Fruit fly (Drosophila melanogaster) whole organism, embryonic: ENCODE results near the gene CG7650.

Source experiments
- Ada2b ChIP-seq: fragments of 200-800 bp; sonication (Bioruptor generic); IDR thresholded peaks from 2 replicates; pipeline ENCODE4 v1.3.6; 2022; ENCODE audit warnings: missing biosample characterization, missing genetic modification characterization
- Awh ChIP-seq: fragments of 200-800 bp; sonication (Bioruptor generic); IDR thresholded peaks from 2 replicates; pipeline ENCODE4, ENCODE4 v1.3.6; 2022; ENCODE audit warnings: missing biosample characterization, missing genetic modification characterization
- CG13424 ChIP-seq: fragments of 200-800 bp; sonication (Bioruptor generic); optimal IDR thresholded peaks from 2 replicates; lab custom pipeline; 2019; ENCODE audit warnings: missing biosample characterization, mild to moderate bottlenecking, missing genetic modification characterization, moderate library complexity
- CG13894 ChIP-seq: fragments of 200-800 bp; sonication (Bioruptor generic); optimal IDR thresholded peaks from 3 replicates; lab custom pipeline; 2018; ENCODE audit warnings: missing biosample characterization, mild to moderate bottlenecking, missing genetic modification characterization, moderate library complexity
- CG15696 ChIP-seq: fragments of 200-800 bp; sonication (Bioruptor generic); optimal IDR thresholded peaks from 2 replicates; lab custom pipeline; 2019; ENCODE audit warnings: missing biosample characterization, mild to moderate bottlenecking, missing genetic modification characterization, moderate library complexity
- CG16863 ChIP-seq: fragments of 200-800 bp; sonication (Bioruptor generic); optimal IDR thresholded peaks from 3 replicates; lab custom pipeline; 2016; ENCODE audit warnings: missing biosample characterization, missing genetic modification characterization
- CG17385 ChIP-seq: fragments of 200-800 bp; sonication (Bioruptor generic); optimal IDR thresholded peaks from 3 replicates; lab custom pipeline; 2018; ENCODE audit warnings: missing biosample characterization, mild to moderate bottlenecking, missing genetic modification characterization
- CG18011 ChIP-seq: fragments of 200-800 bp; sonication (Bioruptor generic); optimal IDR thresholded peaks from 2 replicates; lab custom pipeline; 2017; ENCODE audit warnings: missing biosample characterization, missing genetic modification characterization, mild to moderate bottlenecking, moderate library complexity, missing genotype
- CG33213 ChIP-seq: fragments of 200-800 bp; sonication (Bioruptor generic); optimal IDR thresholded peaks from 3 replicates; lab custom pipeline; 2016; ENCODE audit warnings: missing biosample characterization, missing genetic modification characterization
- CG3847 ChIP-seq: fragments of 200-800 bp; sonication (Bioruptor generic); IDR thresholded peaks from 2 replicates; pipeline ENCODE4 v1.3.6; 2022; ENCODE audit warnings: missing biosample characterization, missing genetic modification characterization
- CG3995 ChIP-seq: fragments of 200-800 bp; sonication (Bioruptor generic); optimal IDR thresholded peaks from 3 replicates; lab custom pipeline; 2016; ENCODE audit warnings: missing biosample characterization, missing genetic modification characterization
- CG7271 ChIP-seq: fragments of 200-800 bp; sonication (Bioruptor generic); optimal IDR thresholded peaks from 2 replicates; lab custom pipeline; 2018; ENCODE audit warnings: missing biosample characterization, mild to moderate bottlenecking, missing genetic modification characterization, moderate library complexity
- CG7839 ChIP-seq: fragments of 200-800 bp; sonication (Bioruptor generic); optimal IDR thresholded peaks from 3 replicates; lab custom pipeline; 2018; ENCODE audit warnings: missing biosample characterization, mild to moderate bottlenecking, missing genetic modification characterization, moderate library complexity
- E2f1 ChIP-seq: fragments of 200-800 bp; sonication (Bioruptor generic); IDR thresholded peaks from 2 replicates; pipeline ENCODE4 v1.3.6; 2022; ENCODE audit warnings: missing biosample characterization, missing genetic modification characterization
- E2f2 ChIP-seq: fragments of 200-800 bp; sonication (Bioruptor generic); IDR thresholded peaks from 2 replicates; pipeline ENCODE4 v1.3.6; 2022; ENCODE audit warnings: missing biosample characterization, missing genetic modification characterization
- Fer3 ChIP-seq: fragments of 200-800 bp; sonication (Bioruptor generic); optimal IDR thresholded peaks from 2 replicates; lab custom pipeline; 2018; ENCODE audit warnings: missing biosample characterization, mild to moderate bottlenecking, missing genetic modification characterization, moderate library complexity
- H15 ChIP-seq: fragments of 200-800 bp; sonication (Bioruptor generic); IDR thresholded peaks from 3 replicates; pipeline ENCODE4 v1.3.6; 2022; ENCODE audit warnings: missing biosample characterization, missing genetic modification characterization
- H2.0 ChIP-seq: fragments of 200-800 bp; sonication (Bioruptor generic); IDR thresholded peaks from 2 replicates; pipeline ENCODE4 v1.3.6; 2022; ENCODE audit warnings: missing biosample characterization, missing genetic modification characterization
- Hand ChIP-seq: fragments of 200-800 bp; sonication (Bioruptor generic); optimal IDR thresholded peaks from 2 replicates; lab custom pipeline; 2017; ENCODE audit warnings: mild to moderate bottlenecking, missing biosample characterization, missing genetic modification reagents, missing genetic modification characterization
- Hr3 ChIP-seq: fragments of 200-800 bp; sonication (Bioruptor generic); optimal IDR thresholded peaks from 3 replicates; lab custom pipeline; 2016; ENCODE audit warnings: missing biosample characterization, missing genetic modification characterization
- Hr39 ChIP-seq: fragments of >200 bp; optimal IDR thresholded peaks from 2 replicates; lab custom pipeline; 2017
- Kr ChIP-seq: fragments of 200-800 bp; sonication (Bioruptor generic); optimal IDR thresholded peaks from 2 replicates; lab custom pipeline; 2017; ENCODE audit warnings: missing biosample characterization, mild to moderate bottlenecking, missing genetic modification characterization
- Myb ChIP-seq: fragments of 200-800 bp; sonication (Bioruptor generic); optimal IDR thresholded peaks from 2 replicates; lab custom pipeline; 2016; ENCODE audit warnings: missing biosample characterization, missing genetic modification characterization
- Ptx1 ChIP-seq: fragments of 200-800 bp; sonication (Bioruptor generic); IDR thresholded peaks from 2 replicates; pipeline ENCODE4 v1.3.6; 2022; ENCODE audit warnings: missing biosample characterization, missing genetic modification characterization
- YL-1 ChIP-seq: fragments of 200-800 bp; sonication (Bioruptor generic); optimal IDR thresholded peaks from 3 replicates; lab custom pipeline; 2017; ENCODE audit warnings: missing biosample characterization, mild to moderate bottlenecking, missing genetic modification characterization
- al ChIP-seq: fragments of 200-800 bp; sonication (Bioruptor generic); IDR thresholded peaks from 2 replicates; pipeline ENCODE4 v1.3.6; 2022; ENCODE audit warnings: missing biosample characterization, missing genetic modification characterization
- ap ChIP-seq: fragments of 200-800 bp; sonication (Bioruptor generic); IDR thresholded peaks from 2 replicates; pipeline ENCODE4 v1.3.6; 2022; ENCODE audit warnings: missing biosample characterization, missing genetic modification characterization
- ato ChIP-seq: fragments of 200-800 bp; sonication (Bioruptor generic); IDR thresholded peaks from 2 replicates; pipeline ENCODE4 v1.3.6; 2022; ENCODE audit warnings: missing biosample characterization, missing genetic modification characterization; ENCODE audit not compliant: partially characterized antibody
- bab2 ChIP-seq: fragments of 200-800 bp; sonication (Bioruptor generic); optimal IDR thresholded peaks from 2 replicates; lab custom pipeline; 2016; ENCODE audit warnings: missing biosample characterization, missing genetic modification characterization
- bsh ChIP-seq, 2 experiments: fragments of 200-800 bp; sonication (Bioruptor generic); optimal IDR thresholded peaks; 2 replicates each; lab custom pipeline; 2017 to 2018; ENCODE audit warnings: mild to moderate bottlenecking in 2 of 2, missing biosample characterization in 2 of 2, missing genetic modification characterization in 2 of 2, moderate library complexity in 1 of 2
- chm ChIP-seq: fragments of 200-800 bp; sonication (Bioruptor generic); IDR thresholded peaks from 2 replicates; pipeline ENCODE4 v1.3.6; 2022; ENCODE audit warnings: missing biosample characterization, missing genetic modification characterization
- cwo ChIP-seq: fragments of 200-800 bp; sonication (Bioruptor generic); optimal IDR thresholded peaks from 3 replicates; lab custom pipeline; 2017; ENCODE audit warnings: missing biosample characterization, missing genetic modification characterization, mild to moderate bottlenecking, moderate library complexity, missing genetic modification reagents
- emc ChIP-seq: fragments of 200-800 bp; sonication (Bioruptor generic); optimal IDR thresholded peaks from 2 replicates; lab custom pipeline; 2016; ENCODE audit warnings: missing biosample characterization, missing genetic modification characterization
- en ChIP-seq: fragments of 200-800 bp; sonication (Bioruptor generic); optimal IDR thresholded peaks from 2 replicates; lab custom pipeline; 2016; ENCODE audit warnings: missing biosample characterization, missing genetic modification characterization
- fu2 ChIP-seq: fragments of 200-800 bp; sonication (Bioruptor generic); optimal IDR thresholded peaks from 2 replicates; lab custom pipeline; 2016; ENCODE audit warnings: missing biosample characterization, missing genetic modification characterization
- gce ChIP-seq: fragments of 200-800 bp; sonication (Bioruptor generic); IDR thresholded peaks from 3 replicates; pipeline ENCODE4 v1.3.6; 2022; ENCODE audit warnings: missing biosample characterization, missing genetic modification characterization
- insv ChIP-seq, 2 experiments: fragments of 200-800 bp; sonication (Bioruptor generic); optimal IDR thresholded peaks; 3 replicates each; lab custom pipeline; 2016 to 2018; ENCODE audit warnings: missing biosample characterization in 2 of 2, missing genetic modification characterization in 2 of 2
- inv ChIP-seq: fragments of 200-800 bp; sonication (Bioruptor generic); IDR thresholded peaks from 2 replicates; pipeline ENCODE4 v1.3.6; 2022; ENCODE audit warnings: missing biosample characterization, missing genetic modification characterization; ENCODE audit not compliant: partially characterized antibody
- jing ChIP-seq: fragments of 200-800 bp; sonication (Bioruptor generic); optimal IDR thresholded peaks from 2 replicates; lab custom pipeline; 2018; ENCODE audit warnings: missing biosample characterization, mild to moderate bottlenecking, missing genetic modification characterization
- pb ChIP-seq: fragments of 200-800 bp; sonication (Bioruptor generic); optimal IDR thresholded peaks from 3 replicates; lab custom pipeline; 2016; ENCODE audit warnings: missing biosample characterization, missing genetic modification characterization
- pita ChIP-seq: fragments of 200-800 bp; sonication (Bioruptor generic); optimal IDR thresholded peaks from 2 replicates; lab custom pipeline; 2017; ENCODE audit warnings: missing biosample characterization, mild to moderate bottlenecking, missing genetic modification characterization
- pum ChIP-seq: fragments of 200-800 bp; sonication (Bioruptor generic); optimal IDR thresholded peaks from 2 replicates; lab custom pipeline; 2016; ENCODE audit warnings: missing biosample characterization, missing genetic modification characterization
- sens-2 ChIP-seq: fragments of 200-800 bp; sonication (Bioruptor generic); IDR thresholded peaks from 2 replicates; pipeline ENCODE4 v1.3.6; 2022; ENCODE audit warnings: missing biosample characterization, missing genetic modification characterization
- slbo ChIP-seq: fragments of 200-800 bp; sonication (Bioruptor generic); IDR thresholded peaks from 2 replicates; pipeline ENCODE4 v1.3.6; 2022; ENCODE audit warnings: missing biosample characterization, missing genetic modification characterization
- so ChIP-seq: fragments of 200-800 bp; sonication (Bioruptor generic); IDR thresholded peaks from 3 replicates; pipeline ENCODE4 v1.3.6; 2022; ENCODE audit warnings: missing biosample characterization, missing genetic modification characterization
- sr ChIP-seq: fragments of 200-800 bp; sonication (Bioruptor generic); IDR thresholded peaks from 3 replicates; pipeline ENCODE4 v1.3.6; 2022; ENCODE audit warnings: missing biosample characterization, missing genetic modification characterization
- sug ChIP-seq: fragments of 200-800 bp; optimal IDR thresholded peaks from 2 replicates; lab custom pipeline; 2019; ENCODE audit warnings: missing biosample characterization, mild to moderate bottlenecking, missing genetic modification characterization, moderate library complexity
- tna ChIP-seq: fragments of 200-800 bp; sonication (Bioruptor generic); IDR thresholded peaks from 2 replicates; pipeline ENCODE4 v1.3.6; 2022; ENCODE audit warnings: missing biosample characterization, missing genetic modification characterization; ENCODE audit not compliant: partially characterized antibody
- zfh1 ChIP-seq: fragments of 200-800 bp; sonication (Bioruptor generic); IDR thresholded peaks from 3 replicates; pipeline ENCODE4 v1.3.6; 2022; ENCODE audit warnings: missing biosample characterization, missing genetic modification characterization

The CG7650 gene

dm6 chr3L:15587445-15588381 lies 22.5 kb downstream of the CG7650 start, which contains the start of gene CG7656 (continued):
- peak; percentile 49 for TF ChIP-seq Myb
- TF ChIP-seq zfh1, result peak; percentile 83
- no peak for TF ChIP-seq CG7271
- peak; percentile 60; the same call in 1 of the 2 replicates for TF ChIP-seq Ptx1 (GFP tag; lab: Robert Waterston, UW)
- peak; percentile 59 for TF ChIP-seq CG3995 (GFP tag; lab: Kevin White, UChicago)
- TF ChIP-seq cwo, result no peak
- peak; percentile 5 for TF ChIP-seq E2f2
- no peak for TF ChIP-seq sens-2 (GFP tag; lab: Robert Waterston, UW)
- TF ChIP-seq emc (GFP tag; lab: Kevin White, UChicago), result peak; percentile 47
- peak; percentile 50 for TF ChIP-seq CG3847 (GFP tag; lab: Robert Waterston, UW)
- TF ChIP-seq Fer3 (tag; lab: Kevin White, UChicago), result peak; percentile 37
- peak; percentile 74 for TF ChIP-seq Awh (GFP tag; lab: Robert Waterston, UW)
- no peak for TF ChIP-seq pita (GFP tag; lab: Kevin White, UChicago)
- TF ChIP-seq sr (GFP tag; lab: Robert Waterston, UW), result no peak
- no peak for TF ChIP-seq ato (GFP tag; lab: Robert Waterston, UW)
- TF ChIP-seq CG18011 (GFP tag; lab: Kevin White, UChicago), result peak; percentile 40
- no peak for TF ChIP-seq inv
- TF ChIP-seq Hr39, result no peak
- TF ChIP-seq tna (GFP tag; lab: Robert Waterston, UW), result no peak
- peak; percentile 71 for TF ChIP-seq CG33213 (GFP tag; lab: Kevin White, UChicago)
- TF ChIP-seq ap, result peak; percentile 26; the same call in 1 of the 2 replicates
- peak; percentile 68 for TF ChIP-seq CG16863 (GFP tag; lab: Kevin White, UChicago)
- TF ChIP-seq gce (GFP tag; lab: Robert Waterston, UW), result peak; percentile 60; the same call in 1 of the 3 replicates
- TF ChIP-seq jing, result no peak
- peak; percentile 45 for TF ChIP-seq Hr3 (GFP tag; lab: Kevin White, UChicago)
- peak; percentile 60; the same call in 1 of the 2 replicates for TF ChIP-seq Ada2b (GFP tag; lab: Robert Waterston, UW)
- peak in 1 of 2 experiments; percentile 34 for TF ChIP-seq bsh (GFP tag; optimal IDR thresholded peaks at IDR 0.05; lab: Kevin White, UChicago)
- TF ChIP-seq pb, result peak; percentile 56
- TF ChIP-seq YL-1, result peak; percentile 66
- TF ChIP-seq sug (tag; lab: Kevin White, UChicago), result no peak
- peak; percentile 28; the same call in 1 of the 2 replicates for TF ChIP-seq E2f1
- TF ChIP-seq fu2 (GFP tag; lab: Kevin White, UChicago), result peak; percentile 77
- peak; percentile 84 for TF ChIP-seq pum (GFP tag; lab: Kevin White, UChicago)
- no peak for TF ChIP-seq CG7839 (tag; lab: Kevin White, UChicago)
- TF ChIP-seq so, result peak; percentile 27; the same call in 1 of the 3 replicates
- TF ChIP-seq en (GFP tag; lab: Kevin White, UChicago), result peak; percentile 25
- no peak for TF ChIP-seq Hand
- TF ChIP-seq H2.0 (GFP tag; lab: Robert Waterston, UW), result peak; percentile 61
- TF ChIP-seq al (GFP tag; lab: Robert Waterston, UW), result peak; percentile 62
- no peak for TF ChIP-seq insv (GFP tag; optimal IDR thresholded peaks at IDR 0.05; lab: Kevin White, UChicago)
- TF ChIP-seq H15 (GFP tag; lab: Robert Waterston, UW), result peak; percentile 31; the same call in 1 of the 3 replicates
- TF ChIP-seq slbo, result peak; percentile 82
- no peak for TF ChIP-seq Kr (GFP tag; lab: Kevin White, UChicago)
- TF ChIP-seq chm (GFP tag; lab: Robert Waterston, UW), result peak; percentile 75
- TF ChIP-seq bab2 (GFP tag; lab: Kevin White, UChicago), result peak; percentile 80
- TF ChIP-seq CG13424 (tag; lab: Kevin White, UChicago), result peak; percentile 35
- TF ChIP-seq CG15696 (tag; lab: Kevin White, UChicago), result peak; percentile 37
- TF ChIP-seq CG13894 (tag; lab: Kevin White, UChicago), result peak; percentile 25
- TF ChIP-seq CG17385, result peak; percentile 27
